Fruit fly (Drosophila melanogaster) whole organism, embryonic: ENCODE data around the gene Spt6.

Source experiments
- BEAF-32 ChIP-seq: fragments of 200-800 bp; sonication (Bioruptor generic); optimal IDR thresholded peaks from 3 replicates; lab custom pipeline; 2017; ENCODE audit warnings: missing biosample characterization, missing genetic modification characterization, mild to moderate bottlenecking, moderate library complexity, missing genetic modification reagents
- Bgb ChIP-seq: fragments of 200-800 bp; sonication (Bioruptor generic); IDR thresholded peaks from 2 replicates; pipeline ENCODE4 v1.3.6; 2022; ENCODE audit warnings: missing biosample characterization, missing genetic modification characterization; ENCODE audit not compliant: partially characterized antibody
- CG10209 ChIP-seq: fragments of 200-800 bp; sonication (Bioruptor generic); optimal IDR thresholded peaks from 3 replicates; lab custom pipeline; 2017; ENCODE audit warnings: missing biosample characterization, mild to moderate bottlenecking, missing genetic modification characterization, missing genetic modification reagents
- CG1024 ChIP-seq: fragments of 200-800 bp; sonication (Bioruptor generic); IDR thresholded peaks from 2 replicates; pipeline ENCODE4 v1.3.6; 2022; ENCODE audit warnings: missing biosample characterization, missing genetic modification characterization
- CG11085 ChIP-seq: fragments of 200-800 bp; sonication (Bioruptor generic); IDR thresholded peaks from 2 replicates; pipeline ENCODE4 v1.3.6; 2022; ENCODE audit warnings: missing biosample characterization, missing genetic modification characterization
- CG11504 ChIP-seq: fragments of 200-800 bp; sonication (Bioruptor generic); optimal IDR thresholded peaks from 3 replicates; lab custom pipeline; 2019; ENCODE audit warnings: missing biosample characterization, mild to moderate bottlenecking, missing genetic modification characterization, moderate library complexity
- CG11560 ChIP-seq: fragments of 200-800 bp; sonication (Bioruptor generic); IDR thresholded peaks from 3 replicates; pipeline ENCODE4 v1.3.6; 2022; ENCODE audit warnings: missing biosample characterization, missing genetic modification characterization
- CG12104 ChIP-seq: fragments of 200-800 bp; sonication (Bioruptor generic); optimal IDR thresholded peaks from 3 replicates; lab custom pipeline; 2016; ENCODE audit warnings: missing biosample characterization, missing genetic modification characterization
- CG30403 ChIP-seq: fragments of 200-800 bp; sonication (Bioruptor generic); optimal IDR thresholded peaks from 3 replicates; lab custom pipeline; 2016; ENCODE audit warnings: missing biosample characterization, missing genetic modification characterization
- CG3407 ChIP-seq: fragments of 200-800 bp; sonication (Bioruptor generic); optimal IDR thresholded peaks from 2 replicates; lab custom pipeline; 2018; ENCODE audit warnings: missing biosample characterization, mild to moderate bottlenecking, missing genetic modification characterization
- CG34422 ChIP-seq: fragments of 200-800 bp; sonication (Bioruptor generic); IDR thresholded peaks from 3 replicates; pipeline ENCODE4 v1.3.6; 2022; ENCODE audit warnings: missing biosample characterization, missing genetic modification characterization
- CG3726 ChIP-seq: fragments of 200-800 bp; sonication (Bioruptor generic); IDR thresholded peaks from 3 replicates; pipeline ENCODE4, ENCODE4 v1.3.6; 2022; ENCODE audit warnings: missing biosample characterization, missing genetic modification characterization
- CG3838 ChIP-seq: fragments of 200-800 bp; sonication (Bioruptor generic); optimal IDR thresholded peaks from 3 replicates; lab custom pipeline; 2016; ENCODE audit warnings: missing biosample characterization, missing genetic modification characterization
- CG42726 ChIP-seq: fragments of 200-800 bp; sonication (Bioruptor generic); IDR thresholded peaks from 2 replicates; pipeline ENCODE4 v1.3.6; 2022; ENCODE audit warnings: missing biosample characterization, missing genetic modification characterization; ENCODE audit not compliant: partially characterized antibody
- CG4360 ChIP-seq: fragments of 200-800 bp; sonication (Bioruptor generic); IDR thresholded peaks from 2 replicates; pipeline ENCODE4 v1.3.6; 2022; ENCODE audit warnings: missing biosample characterization, missing genetic modification characterization
- CG4404 ChIP-seq: fragments of 200-800 bp; sonication (Bioruptor generic); IDR thresholded peaks from 2 replicates; pipeline ENCODE4 v1.3.6; 2022; ENCODE audit warnings: missing biosample characterization, missing genetic modification characterization
- CG5180 ChIP-seq: fragments of 200-800 bp; sonication (Bioruptor generic); optimal IDR thresholded peaks from 3 replicates; lab custom pipeline; 2017; ENCODE audit warnings: missing biosample characterization, missing genetic modification characterization, mild to moderate bottlenecking, moderate library complexity, missing genetic modification reagents
- CG6689 ChIP-seq: fragments of 200-800 bp; sonication (Bioruptor generic); IDR thresholded peaks from 2 replicates; pipeline ENCODE4 v1.3.6; 2022; ENCODE audit warnings: missing biosample characterization, missing genetic modification characterization
- CG7372 ChIP-seq: fragments of 200-800 bp; sonication (Bioruptor generic); IDR thresholded peaks from 2 replicates; pipeline ENCODE4 v1.3.6; 2022; ENCODE audit warnings: missing biosample characterization, missing genetic modification characterization
- CG9437 ChIP-seq: fragments of 200-800 bp; sonication (Bioruptor generic); optimal IDR thresholded peaks from 2 replicates; lab custom pipeline; 2018; ENCODE audit warnings: missing biosample characterization, mild to moderate bottlenecking, missing genetic modification characterization
- D19A ChIP-seq: fragments of 200-800 bp; optimal IDR thresholded peaks from 3 replicates; lab custom pipeline; 2019; ENCODE audit warnings: missing biosample characterization, mild to moderate bottlenecking, missing genetic modification characterization, moderate library complexity
- Dad ChIP-seq: fragments of 200-800 bp; sonication (Bioruptor generic); optimal IDR thresholded peaks from 3 replicates; lab custom pipeline; 2016; ENCODE audit warnings: missing biosample characterization, missing genetic modification characterization
- Dip3 ChIP-seq: fragments of 200-800 bp; sonication (Bioruptor generic); optimal IDR thresholded peaks from 3 replicates; lab custom pipeline; 2016; ENCODE audit warnings: missing biosample characterization, missing genetic modification characterization
- GATAe ChIP-seq: fragments of 200-800 bp; sonication (Bioruptor generic); conservative IDR thresholded peaks from 2 replicates; pipeline ENCODE4 v1.3.6; 2022; ENCODE audit warnings: missing biosample characterization, missing genetic modification characterization
- Hey ChIP-seq: fragments of 200-800 bp; sonication (Bioruptor generic); optimal IDR thresholded peaks from 3 replicates; lab custom pipeline; 2018; ENCODE audit warnings: missing biosample characterization, mild to moderate bottlenecking, missing genetic modification characterization
- Lhr ChIP-seq: fragments of 200-800 bp; sonication (Bioruptor generic); optimal IDR thresholded peaks from 3 replicates; lab custom pipeline; 2017; ENCODE audit warnings: mild to moderate bottlenecking, missing biosample characterization, missing genetic modification reagents, missing genetic modification characterization
- Lim3 ChIP-seq: fragments of 200-800 bp; sonication (Bioruptor generic); IDR thresholded peaks from 2 replicates; pipeline ENCODE4 v1.3.6; 2022; ENCODE audit warnings: missing biosample characterization, missing genetic modification characterization
- Mad ChIP-seq: fragments of 200-800 bp; sonication (Bioruptor generic); optimal IDR thresholded peaks from 2 replicates; lab custom pipeline; 2016; ENCODE audit warnings: missing biosample characterization, missing genetic modification characterization
- Meics ChIP-seq: fragments of 200-800 bp; sonication (Bioruptor generic); optimal IDR thresholded peaks from 2 replicates; lab custom pipeline; 2017; ENCODE audit warnings: missing biosample characterization, mild to moderate bottlenecking, missing genetic modification characterization
- Neu2 ChIP-seq: fragments of 200-800 bp; sonication (Bioruptor generic); optimal IDR thresholded peaks from 3 replicates; lab custom pipeline; 2016; ENCODE audit warnings: missing biosample characterization, missing genetic modification characterization, borderline replicate concordance
- Nf-YC ChIP-seq: fragments of 200-800 bp; optimal IDR thresholded peaks from 3 replicates; lab custom pipeline; 2019; ENCODE audit warnings: missing biosample characterization, mild to moderate bottlenecking, missing genetic modification characterization, moderate library complexity
- Ravus ChIP-seq: fragments of 200-800 bp; sonication (Bioruptor generic); IDR thresholded peaks from 2 replicates; pipeline ENCODE4 v1.3.6; 2022; ENCODE audit warnings: missing biosample characterization, missing genetic modification characterization
- Spps ChIP-seq: fragments of 200-800 bp; sonication (Bioruptor generic); optimal IDR thresholded peaks from 2 replicates; lab custom pipeline; 2018; ENCODE audit warnings: missing biosample characterization, mild to moderate bottlenecking, missing genetic modification characterization
- Stat92E ChIP-seq, 3 experiments: fragments of >200 bp in 2 of 3; fragments of 200-800 bp in 1 of 3; sonication (Bioruptor generic) in 1 of 3; optimal IDR thresholded peaks; 2 replicates each; lab custom pipeline; 2017 to 2019; ENCODE audit warnings: missing biosample characterization in 3 of 3, missing genetic modification characterization in 3 of 3, mild to moderate bottlenecking in 1 of 3, moderate library complexity in 1 of 3
- YL-1 ChIP-seq: fragments of 200-800 bp; sonication (Bioruptor generic); optimal IDR thresholded peaks from 3 replicates; lab custom pipeline; 2017; ENCODE audit warnings: missing biosample characterization, mild to moderate bottlenecking, missing genetic modification characterization
- caup ChIP-seq: fragments of 200-800 bp; sonication (Bioruptor generic); optimal IDR thresholded peaks from 3 replicates; lab custom pipeline; 2017; ENCODE audit warnings: missing biosample characterization, mild to moderate bottlenecking, missing genetic modification characterization, moderate library complexity; ENCODE audit not compliant: severe bottlenecking
- ci ChIP-seq: fragments of 200-800 bp; sonication (Bioruptor generic); IDR thresholded peaks from 3 replicates; pipeline ENCODE4 v1.3.6; 2022; ENCODE audit warnings: missing biosample characterization, missing genetic modification characterization
- disco-r ChIP-seq: fragments of 200-800 bp; sonication (Bioruptor generic); optimal IDR thresholded peaks from 2 replicates; lab custom pipeline; 2016; ENCODE audit warnings: missing biosample characterization, missing genetic modification characterization
- ewg ChIP-seq: fragments of 200-800 bp; sonication (Bioruptor generic); optimal IDR thresholded peaks from 3 replicates; lab custom pipeline; 2017; ENCODE audit warnings: mild to moderate bottlenecking, missing biosample characterization, missing genetic modification reagents, missing genetic modification characterization
- eyg ChIP-seq: fragments of 200-800 bp; sonication (Bioruptor generic); optimal IDR thresholded peaks from 3 replicates; lab custom pipeline; 2016; ENCODE audit warnings: missing biosample characterization, missing genetic modification characterization
- fd3F ChIP-seq: fragments of 200-800 bp; sonication (Bioruptor generic); optimal IDR thresholded peaks from 2 replicates; lab custom pipeline; 2018; ENCODE audit warnings: missing biosample characterization, mild to moderate bottlenecking, missing genetic modification characterization, moderate library complexity
- fd96Cb ChIP-seq: fragments of 200-800 bp; sonication (Bioruptor generic); optimal IDR thresholded peaks from 2 replicates; lab custom pipeline; 2018; ENCODE audit warnings: missing biosample characterization, mild to moderate bottlenecking, missing genetic modification characterization, moderate library complexity
- fu2 ChIP-seq: fragments of 200-800 bp; sonication (Bioruptor generic); optimal IDR thresholded peaks from 2 replicates; lab custom pipeline; 2016; ENCODE audit warnings: missing biosample characterization, missing genetic modification characterization
- ham ChIP-seq: fragments of 200-800 bp; sonication (Bioruptor generic); IDR thresholded peaks from 2 replicates; pipeline ENCODE4 v1.3.6; 2022; ENCODE audit warnings: missing biosample characterization, missing genetic modification characterization
- lola ChIP-seq, 3 experiments: fragments of >200 bp in 2 of 3; fragments of 200-800 bp in 1 of 3; sonication (Bioruptor generic) in 1 of 3; optimal IDR thresholded peaks; 2 replicates each; lab custom pipeline; 2017 to 2019; ENCODE audit warnings: missing biosample characterization in 3 of 3, missing genetic modification characterization in 3 of 3, mild to moderate bottlenecking in 1 of 3, moderate library complexity in 1 of 3
- nmo ChIP-seq: fragments of 200-800 bp; sonication (Bioruptor generic); optimal IDR thresholded peaks from 2 replicates; lab custom pipeline; 2018; ENCODE audit warnings: missing biosample characterization, mild to moderate bottlenecking, missing genetic modification characterization, moderate library complexity
- odd ChIP-seq: fragments of 200-800 bp; sonication (Bioruptor generic); optimal IDR thresholded peaks from 2 replicates; lab custom pipeline; 2017; ENCODE audit warnings: missing biosample characterization, mild to moderate bottlenecking, missing genetic modification characterization
- sens ChIP-seq: fragments of 200-800 bp; sonication (Bioruptor generic); peaks from one replicate; lab custom pipeline; 2016; ENCODE audit warnings: missing biosample characterization, missing genetic modification characterization
- sim ChIP-seq: fragments of 200-800 bp; sonication (Bioruptor generic); IDR thresholded peaks from 2 replicates; pipeline ENCODE4 v1.3.6; 2022; ENCODE audit warnings: missing biosample characterization, missing genetic modification characterization
- sob ChIP-seq: fragments of 200-800 bp; sonication (Bioruptor generic); IDR thresholded peaks from 2 replicates; pipeline ENCODE4 v1.3.6; 2022; ENCODE audit warnings: missing biosample characterization, missing genetic modification characterization
- ttk ChIP-seq: fragments of 200-800 bp; sonication (Bioruptor generic); IDR thresholded peaks from 2 replicates; pipeline ENCODE4 v2.1.2; 2022; ENCODE audit warnings: missing biosample characterization, missing genetic modification characterization

The Spt6 gene

DNA sequence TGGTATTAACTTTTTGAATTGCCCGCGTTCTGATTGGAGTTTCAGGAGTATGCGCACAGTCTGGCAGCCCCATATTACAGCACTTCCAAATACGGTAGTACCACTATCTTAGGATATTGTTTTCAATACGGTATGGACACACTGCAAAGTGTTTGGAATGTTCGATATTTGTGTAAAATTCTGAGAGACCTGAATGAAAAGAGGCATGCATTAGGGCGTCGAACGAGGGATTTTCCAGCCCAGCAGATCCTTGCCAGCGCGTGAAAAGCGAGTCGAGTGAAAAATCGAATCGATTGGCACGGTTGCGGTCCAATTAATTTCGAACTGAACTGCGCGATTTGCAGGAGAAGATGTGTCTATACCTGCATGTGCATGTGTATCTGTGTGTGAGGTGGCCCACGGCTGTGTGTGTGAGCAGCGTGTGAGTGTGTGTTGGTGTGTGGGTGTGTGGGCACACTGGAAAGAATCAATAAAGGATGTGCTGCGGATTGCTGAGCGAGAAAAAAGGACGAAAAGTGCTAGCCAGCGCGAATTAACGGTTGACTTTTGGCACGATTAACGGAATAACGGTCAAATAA is 42.0 kb upstream of the Spt6 start, which contains the start of gene dtn (continued):
- TF ChIP-seq caup (GFP tag; lab: Kevin White, UChicago): no peak
- no peak for TF ChIP-seq CG5180 (GFP tag; lab: Kevin White, UChicago)
- TF ChIP-seq Mad: no peak
- no peak for TF ChIP-seq CG3838 (GFP tag; lab: Kevin White, UChicago)
- 0 out of 3 replicates have a peak, but pooled peaks have one; percentile 27 for TF ChIP-seq CG34422 (GFP tag; lab: Robert Waterston, UW)
- TF ChIP-seq CG4360 (GFP tag; lab: Robert Waterston, UW): no peak
- TF ChIP-seq Stat92E (GFP tag; optimal IDR thresholded peaks at IDR 0.05; lab: Kevin White, UChicago): no peak
- no peak for TF ChIP-seq Hey
- TF ChIP-seq sens (GFP tag; lab: Kevin White, UChicago): no peak
- no peak for TF ChIP-seq ham
- TF ChIP-seq CG10209 (GFP tag; lab: Kevin White, UChicago): no peak
- 0 out of 2 replicates have a peak, but pooled peaks have one; percentile 24 for TF ChIP-seq sob
- no peak for TF ChIP-seq CG4404 (GFP tag; lab: Robert Waterston, UW)
- TF ChIP-seq CG12104 (GFP tag; lab: Kevin White, UChicago): no peak
- no peak for TF ChIP-seq Dad (GFP tag; lab: Kevin White, UChicago)
- no peak for TF ChIP-seq Bgb (GFP tag; lab: Robert Waterston, UW)
- no peak for TF ChIP-seq D19A (tag; lab: Kevin White, UChicago)
- TF ChIP-seq ci: no peak
- no peak for TF ChIP-seq Dip3
- peak; percentile 51 for TF ChIP-seq BEAF-32 (GFP tag; lab: Kevin White, UChicago)
- TF ChIP-seq Lim3: no peak
- no peak for TF ChIP-seq disco-r
- no peak for TF ChIP-seq CG3726
- no peak for TF ChIP-seq fd96Cb (tag; lab: Kevin White, UChicago)
- no peak for TF ChIP-seq lola (GFP tag; optimal IDR thresholded peaks at IDR 0.05; lab: Kevin White, UChicago)
- TF ChIP-seq ewg (GFP tag; lab: Kevin White, UChicago): peak; percentile 61
- no peak for TF ChIP-seq fu2 (GFP tag; lab: Kevin White, UChicago)
- TF ChIP-seq eyg: no peak
- no peak for TF ChIP-seq CG30403 (GFP tag; lab: Kevin White, UChicago)
- TF ChIP-seq CG11560 (tag; lab: Robert Waterston, UW): no peak
- no peak for TF ChIP-seq Meics (GFP tag; lab: Kevin White, UChicago)
- no peak for TF ChIP-seq fd3F (GFP tag; lab: Kevin White, UChicago)
- no peak for TF ChIP-seq CG42726
- peak; percentile 62 for TF ChIP-seq YL-1 (GFP tag; lab: Kevin White, UChicago)
- TF ChIP-seq Spps (tag; lab: Kevin White, UChicago): no peak
- TF ChIP-seq CG7372 (GFP tag; lab: Robert Waterston, UW): no peak
- no peak for TF ChIP-seq CG9437 (GFP tag; lab: Kevin White, UChicago)
- TF ChIP-seq Ravus: no peak
- TF ChIP-seq CG11504 (tag; lab: Kevin White, UChicago): no peak
- TF ChIP-seq CG6689 (GFP tag; lab: Robert Waterston, UW): no peak
- no peak for TF ChIP-seq ttk (GFP tag; lab: Robert Waterston, UW)
- no peak for TF ChIP-seq sim (GFP tag; lab: Robert Waterston, UW)
- peak; percentile 16 for TF ChIP-seq Neu2 (GFP tag; lab: Kevin White, UChicago)
- TF ChIP-seq CG3407 (GFP tag; lab: Kevin White, UChicago): no peak
- TF ChIP-seq CG11085 (GFP tag; lab: Robert Waterston, UW): no peak
- TF ChIP-seq GATAe: no peak
- TF ChIP-seq Nf-YC (tag; lab: Kevin White, UChicago): no peak
- no peak for TF ChIP-seq CG1024 (GFP tag; lab: Robert Waterston, UW)
- no peak for TF ChIP-seq nmo (GFP tag; lab: Kevin White, UChicago)
- no peak for TF ChIP-seq odd (GFP tag; lab: Kevin White, UChicago)
- TF ChIP-seq Lhr (GFP tag; lab: Kevin White, UChicago): no peak
